Fruit fly (Drosophila melanogaster) whole organism, embryonic: ENCODE data around the gene HipHop.

Experiments
- Aef1 ChIP-seq: fragments of 200-800 bp; sonication (Bioruptor generic); IDR thresholded peaks from 3 replicates; pipeline ENCODE4 v1.3.6; 2022; ENCODE audit warnings: missing biosample characterization, missing genetic modification characterization
- Antp ChIP-seq: fragments of 200-800 bp; sonication (Bioruptor generic); optimal IDR thresholded peaks from 3 replicates; lab custom pipeline; 2016; ENCODE audit warnings: missing biosample characterization, missing genetic modification characterization
- Asciz ChIP-seq: fragments of 200-800 bp; sonication (Bioruptor generic); optimal IDR thresholded peaks from 2 replicates; lab custom pipeline; 2017; ENCODE audit warnings: missing biosample characterization, mild to moderate bottlenecking, missing genetic modification characterization, missing genetic modification reagents
- CG12104 ChIP-seq: fragments of 200-800 bp; sonication (Bioruptor generic); optimal IDR thresholded peaks from 3 replicates; lab custom pipeline; 2016; ENCODE audit warnings: missing biosample characterization, missing genetic modification characterization
- CG13775 ChIP-seq: fragments of 200-800 bp; sonication (Bioruptor generic); optimal IDR thresholded peaks from 3 replicates; lab custom pipeline; 2017; ENCODE audit warnings: missing biosample characterization, mild to moderate bottlenecking, missing genetic modification characterization
- CG15269 ChIP-seq: fragments of 200-800 bp; sonication (Bioruptor generic); optimal IDR thresholded peaks from 2 replicates; lab custom pipeline; 2018; ENCODE audit warnings: missing biosample characterization, mild to moderate bottlenecking, missing genetic modification characterization, moderate library complexity
- CG1603 ChIP-seq: fragments of 200-800 bp; sonication (Bioruptor generic); optimal IDR thresholded peaks from 2 replicates; lab custom pipeline; 2019; ENCODE audit warnings: missing biosample characterization, mild to moderate bottlenecking, missing genetic modification characterization, moderate library complexity
- CG16813 ChIP-seq: fragments of 200-800 bp; sonication (Bioruptor generic); IDR thresholded peaks from 3 replicates; pipeline ENCODE4 v1.3.6; 2022; ENCODE audit warnings: missing biosample characterization, missing genetic modification characterization; ENCODE audit not compliant: partially characterized antibody
- CG16863 ChIP-seq: fragments of 200-800 bp; sonication (Bioruptor generic); optimal IDR thresholded peaks from 3 replicates; lab custom pipeline; 2016; ENCODE audit warnings: missing biosample characterization, missing genetic modification characterization
- CG17568 ChIP-seq: fragments of 200-800 bp; sonication (Bioruptor generic); optimal IDR thresholded peaks from 2 replicates; lab custom pipeline; 2018; ENCODE audit warnings: missing biosample characterization, mild to moderate bottlenecking, missing genetic modification characterization, moderate library complexity
- CG17829 ChIP-seq: fragments of 200-800 bp; optimal IDR thresholded peaks from 2 replicates; lab custom pipeline; 2019; ENCODE audit warnings: missing biosample characterization, mild to moderate bottlenecking, missing genetic modification characterization, moderate library complexity
- CG2116 ChIP-seq: fragments of 200-800 bp; sonication (Bioruptor generic); optimal IDR thresholded peaks from 3 replicates; lab custom pipeline; 2018; ENCODE audit warnings: missing biosample characterization, mild to moderate bottlenecking, missing genetic modification characterization
- CG34376 ChIP-seq: fragments of 200-800 bp; sonication (Bioruptor generic); optimal IDR thresholded peaks from 2 replicates; lab custom pipeline; 2018; ENCODE audit warnings: missing biosample characterization, mild to moderate bottlenecking, missing genetic modification characterization
- CG6813 ChIP-seq: fragments of 200-800 bp; sonication (Bioruptor generic); optimal IDR thresholded peaks from 2 replicates; lab custom pipeline; 2017; ENCODE audit warnings: missing biosample characterization, missing genetic modification characterization, mild to moderate bottlenecking, moderate library complexity, missing genetic modification reagents
- CG6854 ChIP-seq: fragments of 200-800 bp; sonication (Bioruptor generic); optimal IDR thresholded peaks from 3 replicates; lab custom pipeline; 2017; ENCODE audit warnings: missing biosample characterization, mild to moderate bottlenecking, missing genetic modification characterization
- CG7786 ChIP-seq: fragments of 200-800 bp; sonication (Bioruptor generic); optimal IDR thresholded peaks from 2 replicates; lab custom pipeline; 2016; ENCODE audit warnings: missing biosample characterization, missing genetic modification characterization
- D ChIP-seq, 2 experiments: fragments of 200-800 bp in 1 of 2; fragments of >200 bp in 1 of 2; sonication (Bioruptor generic) in 1 of 2; optimal IDR thresholded peaks; 2 replicates in 1 of 2; 3 replicates in 1 of 2; lab custom pipeline; 2017; ENCODE audit warnings: mild to moderate bottlenecking in 1 of 2, missing biosample characterization in 1 of 2, missing genetic modification characterization in 1 of 2, missing genetic modification reagents in 1 of 2
- D19B ChIP-seq: fragments of 200-800 bp; sonication (Bioruptor generic); optimal IDR thresholded peaks from 2 replicates; lab custom pipeline; 2017; ENCODE audit warnings: missing biosample characterization, mild to moderate bottlenecking, missing genetic modification characterization
- HHEX ChIP-seq: fragments of 200-800 bp; sonication (Bioruptor generic); optimal IDR thresholded peaks from 3 replicates; lab custom pipeline; 2017; ENCODE audit warnings: missing biosample characterization, mild to moderate bottlenecking, missing genetic modification characterization, missing genetic modification reagents
- Hmr ChIP-seq: fragments of 200-800 bp; sonication (Bioruptor generic); optimal IDR thresholded peaks from 3 replicates; lab custom pipeline; 2017; ENCODE audit warnings: mild to moderate bottlenecking, missing biosample characterization, missing genetic modification reagents, missing genetic modification characterization
- Mad ChIP-seq: fragments of 200-800 bp; sonication (Bioruptor generic); optimal IDR thresholded peaks from 2 replicates; lab custom pipeline; 2016; ENCODE audit warnings: missing biosample characterization, missing genetic modification characterization
- Mrtf ChIP-seq: fragments of 200-800 bp; sonication (Bioruptor generic); IDR thresholded peaks from 3 replicates; pipeline ENCODE4 v1.3.6; 2022; ENCODE audit warnings: missing biosample characterization, missing genetic modification characterization
- Nf-YB ChIP-seq: fragments of 200-800 bp; sonication (Bioruptor generic); optimal IDR thresholded peaks from 3 replicates; lab custom pipeline; 2019; ENCODE audit warnings: missing biosample characterization, mild to moderate bottlenecking, missing genetic modification characterization, moderate library complexity
- Nf-YC ChIP-seq: fragments of 200-800 bp; optimal IDR thresholded peaks from 3 replicates; lab custom pipeline; 2019; ENCODE audit warnings: missing biosample characterization, mild to moderate bottlenecking, missing genetic modification characterization, moderate library complexity
- Oli ChIP-seq: fragments of 200-800 bp; sonication (Bioruptor generic); optimal IDR thresholded peaks from 2 replicates; lab custom pipeline; 2018; ENCODE audit warnings: missing biosample characterization, mild to moderate bottlenecking, missing genetic modification characterization, moderate library complexity
- Side ChIP-seq: fragments of 200-800 bp; sonication (Bioruptor generic); optimal IDR thresholded peaks from 2 replicates; lab custom pipeline; 2016; ENCODE audit warnings: missing biosample characterization, missing genetic modification characterization
- Six4 ChIP-seq: fragments of 200-800 bp; sonication (Bioruptor generic); optimal IDR thresholded peaks from 2 replicates; lab custom pipeline; 2016; ENCODE audit warnings: missing biosample characterization, missing genetic modification characterization
- Stat92E ChIP-seq, 3 experiments: fragments of >200 bp in 2 of 3; fragments of 200-800 bp in 1 of 3; sonication (Bioruptor generic) in 1 of 3; optimal IDR thresholded peaks; 2 replicates each; lab custom pipeline; 2017 to 2019; ENCODE audit warnings: missing biosample characterization in 3 of 3, missing genetic modification characterization in 3 of 3, mild to moderate bottlenecking in 1 of 3, moderate library complexity in 1 of 3
- bbx ChIP-seq: fragments of 200-800 bp; sonication (Bioruptor generic); IDR thresholded peaks from 2 replicates; pipeline ENCODE4 v1.3.6; 2022; ENCODE audit warnings: missing biosample characterization, missing genetic modification characterization; ENCODE audit not compliant: partially characterized antibody
- crp ChIP-seq, 2 experiments: fragments of 200-800 bp; sonication (Bioruptor generic); optimal IDR thresholded peaks; 2 replicates in 1 of 2; 3 replicates in 1 of 2; lab custom pipeline; 2017; ENCODE audit warnings: missing biosample characterization in 2 of 2, missing genetic modification characterization in 2 of 2, mild to moderate bottlenecking in 1 of 2, moderate library complexity in 1 of 2
- emc ChIP-seq: fragments of 200-800 bp; sonication (Bioruptor generic); optimal IDR thresholded peaks from 2 replicates; lab custom pipeline; 2016; ENCODE audit warnings: missing biosample characterization, missing genetic modification characterization
- en ChIP-seq: fragments of 200-800 bp; sonication (Bioruptor generic); optimal IDR thresholded peaks from 2 replicates; lab custom pipeline; 2016; ENCODE audit warnings: missing biosample characterization, missing genetic modification characterization
- fd102C ChIP-seq: fragments of 200-800 bp; sonication (Bioruptor generic); optimal IDR thresholded peaks from 2 replicates; lab custom pipeline; 2018; ENCODE audit warnings: missing biosample characterization, mild to moderate bottlenecking, missing genetic modification characterization, moderate library complexity
- fd64A ChIP-seq: fragments of 200-800 bp; sonication (Bioruptor generic); optimal IDR thresholded peaks from 3 replicates; lab custom pipeline; 2018; ENCODE audit warnings: missing biosample characterization, mild to moderate bottlenecking, missing genetic modification characterization
- ftz-f1 ChIP-seq: fragments of 200-800 bp; sonication (Bioruptor generic); optimal IDR thresholded peaks from 2 replicates; lab custom pipeline; 2016; ENCODE audit warnings: missing biosample characterization, missing genetic modification characterization
- grau ChIP-seq: fragments of 200-800 bp; optimal IDR thresholded peaks from 3 replicates; lab custom pipeline; 2019; ENCODE audit warnings: missing biosample characterization, mild to moderate bottlenecking, missing genetic modification characterization, moderate library complexity
- gsb ChIP-seq: fragments of 200-800 bp; sonication (Bioruptor generic); IDR thresholded peaks from 2 replicates; pipeline ENCODE4 v1.3.6; 2022; ENCODE audit warnings: missing biosample characterization, missing genetic modification characterization
- insv ChIP-seq, 2 experiments: fragments of 200-800 bp; sonication (Bioruptor generic); optimal IDR thresholded peaks; 3 replicates each; lab custom pipeline; 2016 to 2018; ENCODE audit warnings: missing biosample characterization in 2 of 2, missing genetic modification characterization in 2 of 2
- kah ChIP-seq: fragments of 200-800 bp; sonication (Bioruptor generic); optimal IDR thresholded peaks from 2 replicates; lab custom pipeline; 2018; ENCODE audit warnings: missing biosample characterization, mild to moderate bottlenecking, missing genetic modification characterization
- kni ChIP-seq: fragments of 200-800 bp; sonication (Bioruptor generic); optimal IDR thresholded peaks from 3 replicates; lab custom pipeline; 2017; ENCODE audit warnings: mild to moderate bottlenecking, missing biosample characterization, missing genetic modification reagents, missing genetic modification characterization
- lilli ChIP-seq: fragments of 200-800 bp; sonication (Bioruptor generic); optimal IDR thresholded peaks from 3 replicates; lab custom pipeline; 2016; ENCODE audit warnings: missing biosample characterization, missing genetic modification characterization
- pnt ChIP-seq: fragments of 200-800 bp; sonication (Bioruptor generic); optimal IDR thresholded peaks from 3 replicates; lab custom pipeline; 2016; ENCODE audit warnings: missing biosample characterization, missing genetic modification characterization
- sqz ChIP-seq: fragments of 200-800 bp; sonication (Bioruptor generic); optimal IDR thresholded peaks from 3 replicates; lab custom pipeline; 2018; ENCODE audit warnings: missing biosample characterization, mild to moderate bottlenecking, missing genetic modification characterization
- stc ChIP-seq: fragments of 200-800 bp; sonication (Bioruptor generic); IDR thresholded peaks from 2 replicates; pipeline ENCODE4 v1.3.6; 2022; ENCODE audit warnings: missing biosample characterization, missing genetic modification characterization
- ttk ChIP-seq: fragments of 200-800 bp; sonication (Bioruptor generic); IDR thresholded peaks from 2 replicates; pipeline ENCODE4 v2.1.2; 2022; ENCODE audit warnings: missing biosample characterization, missing genetic modification characterization
- unpg ChIP-seq: fragments of 200-800 bp; sonication (Bioruptor generic); optimal IDR thresholded peaks from 3 replicates; lab custom pipeline; 2018; ENCODE audit warnings: missing biosample characterization, mild to moderate bottlenecking, missing genetic modification characterization, moderate library complexity
- wor ChIP-seq: fragments of 200-800 bp; sonication (Bioruptor generic); IDR thresholded peaks from 2 replicates; pipeline ENCODE4 v1.3.6; 2022; ENCODE audit warnings: missing biosample characterization, missing genetic modification characterization

Gene HipHop

dm6 chr3L:18781653-18782629, 39.0 kb upstream of the HipHop start (continued):
- TF ChIP-seq CG17568 (GFP tag; lab: Kevin White, UChicago) (peak; percentile 27), wor (peak; percentile 57), ftz-f1 (peak; percentile 99), Asciz (GFP tag; lab: Kevin White, UChicago) (peak; percentile 43), grau (tag; lab: Kevin White, UChicago) (peak; percentile 61), CG16863 (GFP tag; lab: Kevin White, UChicago) (peak; percentile 1), kni (GFP tag; lab: Kevin White, UChicago) (no peak), kah (GFP tag; lab: Kevin White, UChicago) (no peak), CG1603 (tag; lab: Kevin White, UChicago) (peak; percentile 18), CG16813 (GFP tag; lab: Robert Waterston, UW) (no peak), Mad (GFP tag; lab: Kevin White, UChicago) (no peak), CG7786 (GFP tag; lab: Kevin White, UChicago) (no peak), sqz (GFP tag; lab: Kevin White, UChicago) (no peak), unpg (peak; percentile 62), Mrtf (GFP tag; lab: Robert Waterston, UW) (0 out of 3 replicates have a peak, but pooled peaks have one; percentile 34), lilli (GFP tag; lab: Kevin White, UChicago) (peak; percentile 31), CG2116 (GFP tag; lab: Kevin White, UChicago) (peak; percentile 15), D19B (no peak), en (GFP tag; lab: Kevin White, UChicago) (no peak), Six4 (GFP tag; lab: Kevin White, UChicago) (peak; percentile 17), emc (GFP tag; lab: Kevin White, UChicago) (no peak), D (optimal IDR thresholded peaks at IDR 0.05; lab: Kevin White, UChicago) (no peak), D (GFP tag; optimal IDR thresholded peaks at IDR 0.05; lab: Kevin White, UChicago) (no peak), gsb (no peak), CG15269 (tag; lab: Kevin White, UChicago) (peak; percentile 86), bbx (GFP tag; lab: Robert Waterston, UW) (no peak), CG6854 (GFP tag; lab: Kevin White, UChicago) (peak; percentile 31), Oli (tag; lab: Kevin White, UChicago) (peak; percentile 87), fd64A (GFP tag; lab: Kevin White, UChicago) (no peak), CG13775 (GFP tag; lab: Kevin White, UChicago) (peak; percentile 6), stc (GFP tag; lab: Robert Waterston, UW) (peak; percentile 63), crp (GFP tag; optimal IDR thresholded peaks at IDR 0.05; lab: Kevin White, UChicago) (no peak), CG34376 (no peak), Antp (GFP tag; lab: Kevin White, UChicago) (no peak), Nf-YB (GFP tag; lab: Kevin White, UChicago) (peak; percentile 4), HHEX (peak; percentile 27), CG6813 (GFP tag; lab: Kevin White, UChicago) (no peak), Aef1 (peak; percentile 65), Side (no peak), fd102C (GFP tag; lab: Kevin White, UChicago) (no peak), insv (GFP tag; optimal IDR thresholded peaks at IDR 0.05; lab: Kevin White, UChicago) (no peak), pnt (GFP tag; lab: Kevin White, UChicago) (peak; percentile 6), ttk (GFP tag; lab: Robert Waterston, UW) (0 out of 2 replicates have a peak, but pooled peaks have one; percentile 18), Stat92E (GFP tag; optimal IDR thresholded peaks at IDR 0.05; lab: Kevin White, UChicago) (no peak), CG12104 (GFP tag; lab: Kevin White, UChicago) (peak; percentile 26), CG17829 (tag; lab: Kevin White, UChicago) (peak; percentile 6), Nf-YC (tag; lab: Kevin White, UChicago) (no peak), Hmr (no peak)
